Worm (Caenorhabditis elegans) whole organism, L1 larva: ENCODE results near the gene gcc-2.

Experiments used
- C04F5.9 ChIP-seq: sonication (generic microtip); optimal IDR thresholded peaks from 2 replicates; lab custom pipeline; 2016; ENCODE audit warnings: missing genetic modification characterization, missing compliant biosample characterization
- C34B4.2 ChIP-seq: sonication (generic microtip); optimal IDR thresholded peaks from 2 replicates; lab custom pipeline; 2017; ENCODE audit warnings: mild to moderate bottlenecking, missing genetic modification characterization, missing compliant biosample characterization
- F16B12.6 ChIP-seq: fragments of 150-350 bp; optimal IDR thresholded peaks from 2 replicates; lab custom pipeline; 2014; ENCODE audit warnings: missing biosample characterization, missing genetic modification characterization
- Y116A8C.19 ChIP-seq: sonication (generic microtip); optimal IDR thresholded peaks from 2 replicates; lab custom pipeline; 2016; ENCODE audit warnings: missing compliant biosample characterization, missing genetic modification characterization, borderline replicate concordance
- alr-1 ChIP-seq: fragments of 200-800 bp; sonication (Bioruptor generic); optimal IDR thresholded peaks from 2 replicates; lab custom pipeline; 2018; ENCODE audit warnings: borderline replicate concordance, mild to moderate bottlenecking, missing genetic modification characterization, missing compliant biosample characterization
- ama-1 ChIP-seq: fragments of 150-350 bp; optimal IDR thresholded peaks from 2 replicates; lab custom pipeline; 2014
- ceh-63 ChIP-seq: fragments of 200-800 bp; sonication (Bioruptor generic); optimal IDR thresholded peaks from 2 replicates; lab custom pipeline; 2018; ENCODE audit warnings: mild to moderate bottlenecking, missing genetic modification characterization, missing compliant biosample characterization
- dpl-1 ChIP-seq, 3 experiments: fragments of 150-350 bp in 2 of 3; sonication (generic microtip) in 1 of 3; optimal IDR thresholded peaks; 2 replicates each; lab custom pipeline; 2014 to 2017; ENCODE audit warnings: missing biosample characterization in 3 of 3, missing genetic modification characterization in 3 of 3, missing genetic modification reagents in 3 of 3
- dsc-1 ChIP-seq: sonication (generic microtip); optimal IDR thresholded peaks from 2 replicates; lab custom pipeline; 2016; ENCODE audit warnings: mild to moderate bottlenecking, missing genetic modification characterization, missing compliant biosample characterization
- efl-1 ChIP-seq, 4 experiments: fragments of 150-350 bp; optimal IDR thresholded peaks in 3 of 4; peaks in 1 of 4; 1 replicate in 1 of 4; 2 replicates in 3 of 4; lab custom pipeline; 2014; ENCODE audit warnings: missing biosample characterization in 2 of 4, missing genetic modification characterization in 2 of 4, missing genetic modification reagents in 2 of 4
- efl-3 ChIP-seq: fragments of 200-800 bp; sonication (Bioruptor generic); optimal IDR thresholded peaks from 2 replicates; lab custom pipeline; 2018; ENCODE audit warnings: mild to moderate bottlenecking, missing genetic modification characterization, missing compliant biosample characterization
- egl-27 ChIP-seq, 2 experiments: fragments of 150-350 bp in 1 of 2; sonication (generic microtip); optimal IDR thresholded peaks; 3 replicates each; lab custom pipeline; 2017 to 2018; ENCODE audit warnings: missing biosample characterization in 2 of 2, missing genetic modification characterization in 2 of 2, missing genetic modification reagents in 2 of 2
- elt-2 ChIP-seq: sonication (generic microtip); optimal IDR thresholded peaks from 2 replicates; lab custom pipeline; 2016; ENCODE audit warnings: missing genetic modification characterization, mild to moderate bottlenecking, inconsistent platforms, missing compliant biosample characterization, missing genetic modification reagents
- elt-3 ChIP-seq, 6 experiments: fragments of 150-350 bp in 1 of 6; sonication (generic microtip); optimal IDR thresholded peaks; 2 replicates each; lab custom pipeline; 2017 to 2018; ENCODE audit warnings: missing biosample characterization in 6 of 6, missing genetic modification characterization in 6 of 6, inconsistent platforms in 1 of 6
- fkh-10 ChIP-seq: sonication (generic microtip); optimal IDR thresholded peaks from 2 replicates; lab custom pipeline; 2017; ENCODE audit warnings: missing biosample characterization, missing genetic modification reagents, missing genetic modification characterization
- fkh-4 ChIP-seq: sonication (generic microtip); optimal IDR thresholded peaks from 2 replicates; lab custom pipeline; 2016; ENCODE audit warnings: missing compliant biosample characterization, missing genetic modification characterization, borderline replicate concordance
- fkh-8 ChIP-seq: sonication (generic microtip); optimal IDR thresholded peaks from 2 replicates; lab custom pipeline; 2016; ENCODE audit warnings: mild to moderate bottlenecking, missing genetic modification characterization, missing compliant biosample characterization
- fos-1 ChIP-seq: fragments of 150-350 bp; optimal IDR thresholded peaks from 2 replicates; lab custom pipeline; 2014; ENCODE audit warnings: missing biosample characterization, missing genetic modification characterization
- hlh-17 ChIP-seq: fragments of 200-800 bp; sonication (Bioruptor generic); optimal IDR thresholded peaks from 2 replicates; lab custom pipeline; 2018; ENCODE audit warnings: missing genetic modification characterization, mild to moderate bottlenecking, missing compliant biosample characterization, moderate library complexity, borderline replicate concordance
- hlh-4 ChIP-seq: sonication (generic microtip); optimal IDR thresholded peaks from 2 replicates; lab custom pipeline; 2016; ENCODE audit warnings: mild to moderate bottlenecking, missing genetic modification characterization, missing compliant biosample characterization
- hpl-2 ChIP-seq: fragments of 150-350 bp; optimal IDR thresholded peaks from 2 replicates; lab custom pipeline; 2014; ENCODE audit warnings: missing biosample characterization, missing genetic modification reagents, missing genetic modification characterization
- lin-35 ChIP-seq, 2 experiments: fragments of 150-350 bp; optimal IDR thresholded peaks; 2 replicates each; lab custom pipeline; 2014; ENCODE audit warnings: missing biosample characterization in 2 of 2, missing genetic modification characterization in 2 of 2, missing genetic modification reagents in 2 of 2
- lin-39 ChIP-seq: fragments of 150-350 bp; optimal IDR thresholded peaks from 2 replicates; lab custom pipeline; 2014; ENCODE audit warnings: missing biosample characterization, missing genetic modification reagents, missing genetic modification characterization
- lsy-2 ChIP-seq, 2 experiments: fragments of 150-350 bp; optimal IDR thresholded peaks; 2 replicates each; lab custom pipeline; 2014; ENCODE audit warnings: missing biosample characterization in 2 of 2, missing genetic modification characterization in 2 of 2
- mab-9 ChIP-seq: fragments of 200-800 bp; sonication (Bioruptor generic); IDR thresholded peaks from 2 replicates; pipeline ENCODE4 v1.3.6; 2022; ENCODE audit warnings: missing genetic modification reagents, missing genetic modification characterization, missing compliant biosample characterization
- nhr-11 ChIP-seq: fragments of 150-350 bp; optimal IDR thresholded peaks from 2 replicates; lab custom pipeline; 2014; ENCODE audit warnings: missing biosample characterization, missing genetic modification characterization
- nhr-12 ChIP-seq: sonication (generic microtip); optimal IDR thresholded peaks from 2 replicates; lab custom pipeline; 2017; ENCODE audit warnings: missing biosample characterization, missing genetic modification characterization
- nhr-20 ChIP-seq: sonication (generic microtip); optimal IDR thresholded peaks from 2 replicates; lab custom pipeline; 2016; ENCODE audit warnings: mild to moderate bottlenecking, missing genetic modification characterization, missing compliant biosample characterization
- nhr-28 ChIP-seq: fragments of 150-350 bp; optimal IDR thresholded peaks from 2 replicates; lab custom pipeline; 2014; ENCODE audit warnings: missing biosample characterization, missing genetic modification characterization
- nhr-76 ChIP-seq: sonication (generic microtip); optimal IDR thresholded peaks from 2 replicates; lab custom pipeline; 2017; ENCODE audit warnings: missing biosample characterization, missing genetic modification characterization
- nhr-77 ChIP-seq: fragments of 150-350 bp; optimal IDR thresholded peaks from 2 replicates; lab custom pipeline; 2014; ENCODE audit warnings: missing biosample characterization, missing genetic modification characterization
- nhr-85 ChIP-seq: sonication (generic microtip); peaks from one replicate; lab custom pipeline; 2016; ENCODE audit warnings: missing genetic modification characterization, inconsistent platforms, missing compliant biosample characterization
- nhr-90 ChIP-seq: sonication (generic microtip); optimal IDR thresholded peaks from 2 replicates; lab custom pipeline; 2016; ENCODE audit warnings: mild to moderate bottlenecking, missing genetic modification characterization, missing compliant biosample characterization; ENCODE audit not compliant: poor library complexity
- pax-3 ChIP-seq: fragments of 200-800 bp; sonication (Bioruptor generic); optimal IDR thresholded peaks from 2 replicates; lab custom pipeline; 2018; ENCODE audit warnings: mild to moderate bottlenecking, missing genetic modification characterization, moderate library complexity, missing compliant biosample characterization
- pqm-1 ChIP-seq: sonication (generic microtip); optimal IDR thresholded peaks from 3 replicates; lab custom pipeline; 2017; ENCODE audit warnings: missing biosample characterization, missing genetic modification characterization
- rnt-1 ChIP-seq: sonication (generic microtip); optimal IDR thresholded peaks from 2 replicates; lab custom pipeline; 2016; ENCODE audit warnings: mild to moderate bottlenecking, missing genetic modification characterization, moderate library complexity, missing compliant biosample characterization
- snu-23 ChIP-seq: sonication (generic microtip); optimal IDR thresholded peaks from 2 replicates; lab custom pipeline; 2016; ENCODE audit warnings: missing genetic modification characterization, missing compliant biosample characterization
- sox-4 ChIP-seq: sonication (generic microtip); optimal IDR thresholded peaks from 2 replicates; lab custom pipeline; 2016; ENCODE audit warnings: missing genetic modification characterization, missing compliant biosample characterization
- sptf-1 ChIP-seq: fragments of 150-350 bp; optimal IDR thresholded peaks from 2 replicates; lab custom pipeline; 2014; ENCODE audit warnings: missing biosample characterization, missing genetic modification characterization
- swsn-7 ChIP-seq: sonication (generic microtip); optimal IDR thresholded peaks from 2 replicates; lab custom pipeline; 2016; ENCODE audit warnings: missing genetic modification characterization, missing compliant biosample characterization
- tlp-1 ChIP-seq: fragments of 150-350 bp; optimal IDR thresholded peaks from 2 replicates; lab custom pipeline; 2014; ENCODE audit warnings: missing biosample characterization, missing genetic modification characterization
- unc-130 ChIP-seq: fragments of 150-350 bp; optimal IDR thresholded peaks from 2 replicates; lab custom pipeline; 2017; ENCODE audit warnings: missing biosample characterization, missing genetic modification characterization, inconsistent platforms
- unc-86 ChIP-seq: sonication (generic microtip); optimal IDR thresholded peaks from 2 replicates; lab custom pipeline; 2016; ENCODE audit warnings: missing genetic modification characterization, missing compliant biosample characterization
- vab-15 ChIP-seq: sonication (generic microtip); optimal IDR thresholded peaks from 2 replicates; lab custom pipeline; 2017; ENCODE audit warnings: missing genotype, mild to moderate bottlenecking, missing genetic modification characterization, missing compliant biosample characterization
- ztf-11 ChIP-seq, 2 experiments: sonication (generic microtip); optimal IDR thresholded peaks; 2 replicates each; lab custom pipeline; 2016 to 2017; ENCODE audit warnings: missing genetic modification characterization in 2 of 2, missing biosample characterization in 1 of 2, missing compliant biosample characterization in 1 of 2

Gene gcc-2

ce11 chrIII:9760184-9760583 lies 1.8 kb downstream of the gcc-2 start:
- TF ChIP-seq pqm-1 (tag; lab: Kevin White, UChicago) (no peak), nhr-20 (tag; lab: Kevin White, UChicago) (no peak), sox-4 (no peak), dsc-1 (tag; lab: Kevin White, UChicago) (no peak), dpl-1 (GFP tag; optimal IDR thresholded peaks at IDR 0.05; lab: Kevin White, UChicago) (no peak), fos-1 (tag; lab: Kevin White, UChicago) (no peak), unc-86 (tag; lab: Kevin White, UChicago) (no peak), hlh-4 (tag; lab: Kevin White, UChicago) (no peak), efl-1 (optimal IDR thresholded peaks at IDR 0.05; lab: Kevin White, UChicago) (no peak), efl-1 (GFP tag; optimal IDR thresholded peaks at IDR 0.05 in 1 of 2; lab: Kevin White, UChicago) (no peak)

DNA sequence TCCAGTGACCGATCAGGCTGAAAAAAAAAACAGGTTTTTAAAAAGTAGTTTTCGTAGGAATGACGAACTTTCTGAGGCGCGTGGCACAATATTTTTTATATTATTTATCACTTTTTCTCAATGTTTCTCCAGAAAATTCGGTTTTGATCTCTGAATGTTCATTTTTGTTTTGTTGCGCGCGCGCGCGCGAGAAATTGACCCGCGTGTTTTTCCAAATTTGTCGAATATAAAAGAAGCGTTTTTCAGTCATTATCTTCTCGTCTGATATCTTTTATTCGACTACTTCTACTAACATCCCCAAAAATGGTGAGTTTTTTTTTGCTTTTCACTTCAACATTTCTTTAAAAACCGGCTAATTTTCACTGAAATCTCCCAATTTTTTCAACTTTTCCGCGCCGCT lies 3.1 kb downstream of the gcc-2 start, which contains the start of gene rmd-1:
Gene rmd-1, plus strand, starts transcription at position 247 of the 400 bp plus-strand sequence.
- TF ChIP-seq lsy-2 (tag; optimal IDR thresholded peaks at IDR 0.05; lab: Kevin White, UChicago): no peak
- no peak for TF ChIP-seq hlh-17 (GFP tag; lab: Kevin White, UChicago)
- no peak for TF ChIP-seq nhr-28 (tag; lab: Kevin White, UChicago)
- no peak for TF ChIP-seq C34B4.2 (tag; lab: Kevin White, UChicago)
- no peak for TF ChIP-seq hpl-2 (GFP tag; lab: Kevin White, UChicago)
- no peak for TF ChIP-seq sptf-1
- TF ChIP-seq fkh-4 (tag; lab: Kevin White, UChicago): no peak
- TF ChIP-seq, all 84 proteins: peak for 0

DNA sequence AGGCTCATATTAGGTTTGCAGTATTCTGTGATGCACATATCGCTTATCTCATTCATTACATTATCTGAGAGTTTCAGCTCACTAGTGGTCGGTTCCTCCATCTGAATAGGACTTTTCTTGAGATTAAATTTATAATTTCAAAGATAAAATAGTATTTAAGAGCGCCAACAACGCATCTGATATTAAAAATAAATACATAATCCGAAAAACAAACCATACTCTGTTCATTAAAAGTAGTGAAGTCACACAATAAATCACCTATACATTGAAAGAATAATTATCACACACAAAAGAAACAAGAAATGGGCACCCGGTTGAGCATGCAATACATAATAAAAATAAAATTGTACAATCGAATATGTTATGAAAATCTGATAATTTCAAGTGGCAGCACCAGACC lies 4.5 kb downstream of the gcc-2 start, which contains the start of gene vps-53:
Gene vps-53, minus strand, starts transcription at position 101 of the 400 bp plus-strand sequence.
- TF ChIP-seq C34B4.2 (tag; lab: Kevin White, UChicago) (no peak), nhr-76 (no peak), fkh-10 (GFP tag; lab: Kevin White, UChicago) (no peak), ceh-63 (no peak), F16B12.6 (tag; lab: Kevin White, UChicago) (no peak), rnt-1 (tag; lab: Kevin White, UChicago) (no peak)

DNA sequence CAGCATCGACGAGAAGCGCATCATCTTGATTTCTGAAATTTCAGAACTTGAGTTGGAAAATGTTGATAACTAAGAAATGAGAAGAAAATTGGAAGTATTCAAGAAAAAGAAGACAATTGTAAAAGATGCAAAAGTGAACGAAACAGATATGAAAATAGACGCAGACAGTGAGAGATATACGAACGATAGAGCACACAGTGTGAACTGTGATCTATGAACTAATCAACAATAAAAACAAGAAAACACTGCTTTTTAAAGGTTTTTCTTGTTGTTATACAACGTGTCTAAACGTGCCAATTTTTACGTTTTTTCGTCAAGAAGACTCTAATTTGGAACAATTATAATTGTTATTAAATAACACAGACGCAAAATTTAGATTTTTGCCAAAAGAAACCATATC lies 9.1 kb downstream of the gcc-2 start, which contains the start of gene ech-6:
Gene ech-6, minus strand, starts transcription at position 32 of the 400 bp plus-strand sequence.
- TF ChIP-seq efl-1 (optimal IDR thresholded peaks at IDR 0.05; lab: Kevin White, UChicago): peak; percentile 31
- TF ChIP-seq efl-1 (GFP tag; optimal IDR thresholded peaks at IDR 0.05 in 1 of 2; lab: Kevin White, UChicago): no peak
- TF ChIP-seq nhr-77 (tag; lab: Kevin White, UChicago): no peak
- no peak for TF ChIP-seq Y116A8C.19 (tag; lab: Kevin White, UChicago)
- TF ChIP-seq fkh-10 (GFP tag; lab: Kevin White, UChicago): no peak
- no peak for TF ChIP-seq fos-1 (tag; lab: Kevin White, UChicago)
- TF ChIP-seq efl-3 (GFP tag; lab: Kevin White, UChicago): no peak
- no peak for TF ChIP-seq sox-4
- TF ChIP-seq unc-86 (tag; lab: Kevin White, UChicago): no peak
- peak; percentile 72 for TF ChIP-seq snu-23 (GFP tag; lab: Kevin White, UChicago)
- no peak for TF ChIP-seq tlp-1 (tag; lab: Kevin White, UChicago)
- no peak for TF ChIP-seq egl-27 (tag; optimal IDR thresholded peaks at IDR 0.05; lab: Kevin White, UChicago)
- TF ChIP-seq lin-39: no peak
- no peak for TF ChIP-seq nhr-76
- TF ChIP-seq ama-1 (lab: Kevin White, UChicago): no peak
- TF ChIP-seq elt-3 (tag; optimal IDR thresholded peaks at IDR 0.05; lab: Kevin White, UChicago): no peak
- no peak for TF ChIP-seq vab-15 (tag; lab: Kevin White, UChicago)
- no peak for TF ChIP-seq nhr-11
- peak; percentile 44 for TF ChIP-seq nhr-90 (tag; lab: Kevin White, UChicago)
- TF ChIP-seq fkh-4 (tag; lab: Kevin White, UChicago): no peak
- peak; percentile 2 for TF ChIP-seq elt-2 (tag; lab: Kevin White, UChicago)
- no peak for TF ChIP-seq C04F5.9
- TF ChIP-seq hlh-4 (tag; lab: Kevin White, UChicago): no peak
- TF ChIP-seq nhr-85 (tag; lab: Kevin White, UChicago): peak; percentile 42
- TF ChIP-seq alr-1 (tag; lab: Kevin White, UChicago): no peak
- peak in 1 of 2 experiments; percentile 35 for TF ChIP-seq lin-35 (GFP tag; optimal IDR thresholded peaks at IDR 0.05; lab: Kevin White, UChicago)
- TF ChIP-seq sptf-1: no peak
- no peak for TF ChIP-seq unc-130 (tag; lab: Kevin White, UChicago)
- TF ChIP-seq fkh-8 (tag; lab: Kevin White, UChicago): no peak
- TF ChIP-seq mab-9 (GFP tag; lab: Robert Waterston, UW): no peak
- no peak for TF ChIP-seq pax-3 (tag; lab: Kevin White, UChicago)
- TF ChIP-seq ztf-11 (tag; optimal IDR thresholded peaks at IDR 0.05; lab: Kevin White, UChicago): no peak
- no peak for TF ChIP-seq nhr-12 (tag; lab: Kevin White, UChicago)
- no peak for TF ChIP-seq swsn-7 (tag; lab: Kevin White, UChicago)
